Worm (Caenorhabditis elegans) whole organism, mixed stage, embryonic: ENCODE measurements around the gene F53F8.5.

ENCODE experiments used
- ces-1 ChIP-seq: fragments of 150-350 bp; optimal IDR thresholded peaks from 2 replicates; lab custom pipeline; 2014; ENCODE audit warnings: missing biosample characterization, missing genetic modification reagents, missing genetic modification characterization
- lsy-2 ChIP-seq: fragments of 150-350 bp; optimal IDR thresholded peaks from 2 replicates; lab custom pipeline; 2014; ENCODE audit warnings: missing biosample characterization, missing genetic modification characterization
- nhr-12 ChIP-seq: fragments of 150-350 bp; optimal IDR thresholded peaks from 2 replicates; lab custom pipeline; 2014; ENCODE audit warnings: missing biosample characterization, missing genetic modification characterization
- nhr-237 ChIP-seq: fragments of 150-350 bp; optimal IDR thresholded peaks from 2 replicates; lab custom pipeline; 2014; ENCODE audit warnings: missing biosample characterization, missing genetic modification characterization
- nhr-76 ChIP-seq: sonication (generic microtip); optimal IDR thresholded peaks from 2 replicates; lab custom pipeline; 2017; ENCODE audit warnings: missing biosample characterization, missing genetic modification characterization
- pha-4 ChIP-seq: fragments of 150-350 bp; optimal IDR thresholded peaks from 2 replicates; lab custom pipeline; 2018; ENCODE audit warnings: missing biosample characterization, missing genetic modification reagents, missing genetic modification characterization
- ztf-11 ChIP-seq: fragments of 150-350 bp; optimal IDR thresholded peaks from 2 replicates; lab custom pipeline; 2014; ENCODE audit warnings: missing biosample characterization, missing genetic modification characterization

DNA sequence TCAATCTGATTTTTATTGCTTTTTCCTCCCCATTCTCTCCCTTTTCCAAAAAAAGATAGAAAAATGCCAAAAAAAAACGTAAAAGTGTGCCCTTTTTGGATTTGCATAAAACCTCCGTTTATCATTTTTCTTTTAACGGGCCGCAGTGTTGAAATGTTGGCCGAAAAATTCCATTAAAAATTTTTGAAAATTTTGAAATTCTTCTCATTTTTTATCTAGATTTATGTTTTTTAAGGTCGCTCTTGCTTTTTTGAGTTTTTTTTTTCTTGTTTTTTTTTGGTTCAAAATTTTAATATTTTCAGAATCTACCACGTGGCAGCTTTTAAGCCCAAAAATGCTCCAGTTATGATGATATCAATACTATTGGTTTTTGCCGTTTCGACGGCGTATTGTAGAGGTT, 49.5 kb downstream of the F53F8.5 start, which contains the start of gene mnr-1:
- TF ChIP-seq pha-4 (tag; lab: Kevin White, UChicago) (no peak), nhr-76 (tag; lab: Kevin White, UChicago) (no peak), nhr-237 (no peak), ztf-11 (tag; lab: Kevin White, UChicago) (no peak), nhr-12 (no peak), lsy-2 (tag; lab: Kevin White, UChicago) (no peak), ces-1 (GFP tag; lab: Kevin White, UChicago) (no peak)
